Worm (Caenorhabditis elegans) whole organism, L3 larva: ENCODE data around the gene cpg-7.
A peak's percentile ranks its signal among the peaks of the same experiment; 100 is the strongest.

ENCODE experiments used
- R02D3.7 ChIP-seq: fragments of 150-350 bp; optimal IDR thresholded peaks from 2 replicates; lab custom pipeline; 2014; ENCODE audit warnings: missing biosample characterization, missing genetic modification characterization
- ZK546.5 ChIP-seq: sonication (generic microtip); optimal IDR thresholded peaks from 2 replicates; lab custom pipeline; 2017; ENCODE audit warnings: missing biosample characterization, missing genetic modification characterization
- aly-2 ChIP-seq: fragments of 150-350 bp; optimal IDR thresholded peaks from 2 replicates; lab custom pipeline; 2014; ENCODE audit warnings: missing biosample characterization, missing genetic modification characterization
- ama-1 ChIP-seq: fragments of 150-350 bp; optimal IDR thresholded peaks from 2 replicates; lab custom pipeline; 2018
- ceh-16 ChIP-seq: sonication (generic microtip); optimal IDR thresholded peaks from 2 replicates; lab custom pipeline; 2017; ENCODE audit warnings: missing biosample characterization, missing genetic modification characterization
- ceh-28 ChIP-seq: fragments of 150-350 bp; optimal IDR thresholded peaks from 2 replicates; lab custom pipeline; 2014; ENCODE audit warnings: missing biosample characterization, missing genetic modification reagents, missing genetic modification characterization
- ceh-82 ChIP-seq: fragments of 150-350 bp; optimal IDR thresholded peaks from 2 replicates; lab custom pipeline; 2014; ENCODE audit warnings: missing biosample characterization, missing genetic modification characterization
- ceh-9 ChIP-seq: sonication (generic microtip); optimal IDR thresholded peaks from 2 replicates; lab custom pipeline; 2018; ENCODE audit warnings: missing biosample characterization, missing genetic modification characterization
- daf-12 ChIP-seq: fragments of 150-350 bp; optimal IDR thresholded peaks from 2 replicates; lab custom pipeline; 2014; ENCODE audit warnings: missing biosample characterization, missing genetic modification reagents, missing genetic modification characterization
- egl-5 ChIP-seq: fragments of 150-350 bp; optimal IDR thresholded peaks from 2 replicates; lab custom pipeline; 2017; ENCODE audit warnings: missing biosample characterization, missing genetic modification reagents, missing genetic modification characterization, inconsistent platforms
- elt-1 ChIP-seq: fragments of 150-350 bp; optimal IDR thresholded peaks from 2 replicates; lab custom pipeline; 2014; ENCODE audit warnings: missing biosample characterization, missing genetic modification characterization
- elt-2 ChIP-seq: sonication (generic microtip); optimal IDR thresholded peaks from 2 replicates; lab custom pipeline; 2016; ENCODE audit warnings: missing genetic modification reagents, mild to moderate bottlenecking, missing genetic modification characterization, missing compliant biosample characterization
- elt-3 ChIP-seq, 3 experiments: fragments of 150-350 bp in 1 of 3; sonication (generic microtip) in 2 of 3; optimal IDR thresholded peaks; 2 replicates in 2 of 3; 4 replicates in 1 of 3; lab custom pipeline; 2014 to 2017; ENCODE audit warnings: missing biosample characterization in 3 of 3, missing genetic modification characterization in 3 of 3
- eor-1 ChIP-seq, 2 experiments: fragments of 150-350 bp; optimal IDR thresholded peaks; 2 replicates each; lab custom pipeline; 2014 to 2018; ENCODE audit warnings: missing biosample characterization in 2 of 2, missing genetic modification characterization in 2 of 2
- fkh-10 ChIP-seq: sonication (generic microtip); optimal IDR thresholded peaks from 2 replicates; lab custom pipeline; 2017; ENCODE audit warnings: missing biosample characterization, missing genetic modification reagents, missing genetic modification characterization
- fkh-2 ChIP-seq: fragments of 150-350 bp; optimal IDR thresholded peaks from 2 replicates; lab custom pipeline; 2014; ENCODE audit warnings: missing biosample characterization, missing genetic modification reagents, missing genetic modification characterization
- fos-1 ChIP-seq: fragments of 150-350 bp; optimal IDR thresholded peaks from 2 replicates; lab custom pipeline; 2014; ENCODE audit warnings: missing biosample characterization, missing genetic modification characterization
- hmg-11 ChIP-seq: sonication (generic microtip); optimal IDR thresholded peaks from 2 replicates; lab custom pipeline; 2016; ENCODE audit warnings: missing genetic modification characterization, missing compliant biosample characterization
- lin-15B ChIP-seq: fragments of 150-350 bp; optimal IDR thresholded peaks from 2 replicates; lab custom pipeline; 2014; ENCODE audit warnings: missing biosample characterization, missing genetic modification characterization
- lin-39 ChIP-seq: fragments of 150-350 bp; optimal IDR thresholded peaks from 2 replicates; lab custom pipeline; 2018; ENCODE audit warnings: missing biosample characterization, missing genetic modification reagents, missing genetic modification characterization
- lsy-12 ChIP-seq: sonication (generic microtip); optimal IDR thresholded peaks from 2 replicates; lab custom pipeline; 2016; ENCODE audit warnings: mild to moderate bottlenecking, missing genetic modification characterization, missing compliant biosample characterization
- mdl-1 ChIP-seq: fragments of 150-350 bp; optimal IDR thresholded peaks from 2 replicates; lab custom pipeline; 2014; ENCODE audit warnings: missing biosample characterization, missing genetic modification characterization
- mml-1 ChIP-seq: fragments of 150-350 bp; sonication (generic microtip); optimal IDR thresholded peaks from 3 replicates; lab custom pipeline; 2014; ENCODE audit warnings: missing biosample characterization, missing genetic modification characterization
- nfya-1 ChIP-seq: sonication (generic microtip); optimal IDR thresholded peaks from 2 replicates; lab custom pipeline; 2017; ENCODE audit warnings: missing genetic modification characterization, mild to moderate bottlenecking, missing compliant biosample characterization, antibody characterized with exemption, moderate library complexity; ENCODE audit not compliant: insufficient read depth
- nhr-11 ChIP-seq: fragments of 150-350 bp; optimal IDR thresholded peaks from 2 replicates; lab custom pipeline; 2014; ENCODE audit warnings: missing biosample characterization, missing genetic modification characterization
- nhr-12 ChIP-seq: fragments of 150-350 bp; optimal IDR thresholded peaks from 2 replicates; lab custom pipeline; 2014; ENCODE audit warnings: missing biosample characterization, missing genetic modification characterization
- nhr-23 ChIP-seq: fragments of 150-350 bp; optimal IDR thresholded peaks from 2 replicates; lab custom pipeline; 2014; ENCODE audit warnings: missing biosample characterization, missing genetic modification reagents, missing genetic modification characterization
- nhr-237 ChIP-seq: fragments of 150-350 bp; optimal IDR thresholded peaks from 2 replicates; lab custom pipeline; 2014; ENCODE audit warnings: missing biosample characterization, missing genetic modification characterization
- nhr-25 ChIP-seq: sonication (generic microtip); optimal IDR thresholded peaks from 2 replicates; lab custom pipeline; 2017; ENCODE audit warnings: missing biosample characterization, missing genetic modification characterization
- nhr-28 ChIP-seq: fragments of 150-350 bp; optimal IDR thresholded peaks from 2 replicates; lab custom pipeline; 2014; ENCODE audit warnings: missing biosample characterization, missing genetic modification characterization
- nhr-43 ChIP-seq: sonication (generic microtip); optimal IDR thresholded peaks from 2 replicates; lab custom pipeline; 2016; ENCODE audit warnings: mild to moderate bottlenecking, missing genetic modification characterization, missing compliant biosample characterization; ENCODE audit not compliant: poor library complexity, severe bottlenecking
- nhr-67 ChIP-seq: fragments of 150-350 bp; optimal IDR thresholded peaks from 2 replicates; lab custom pipeline; 2014; ENCODE audit warnings: missing biosample characterization, missing genetic modification characterization
- nhr-76 ChIP-seq: fragments of 150-350 bp; sonication (generic microtip); optimal IDR thresholded peaks from 5 replicates; lab custom pipeline; 2014; ENCODE audit warnings: missing biosample characterization, missing genetic modification characterization
- nhr-77 ChIP-seq: fragments of 150-350 bp; optimal IDR thresholded peaks from 2 replicates; lab custom pipeline; 2014; ENCODE audit warnings: missing biosample characterization, missing genetic modification characterization
- pha-4 ChIP-seq: fragments of 150-350 bp; optimal IDR thresholded peaks from 2 replicates; lab custom pipeline; 2014; ENCODE audit warnings: missing biosample characterization, missing genetic modification reagents, missing genetic modification characterization
- pqm-1 ChIP-seq: fragments of 150-350 bp; optimal IDR thresholded peaks from 2 replicates; lab custom pipeline; 2017; ENCODE audit warnings: missing biosample characterization, missing genetic modification characterization, inconsistent platforms
- sea-2 ChIP-seq: fragments of 150-350 bp; sonication (generic microtip); optimal IDR thresholded peaks from 4 replicates; lab custom pipeline; 2014; ENCODE audit warnings: missing biosample characterization, missing genetic modification reagents, missing genetic modification characterization
- skn-1 ChIP-seq: fragments of 150-350 bp; optimal IDR thresholded peaks from 2 replicates; lab custom pipeline; 2014; ENCODE audit warnings: missing biosample characterization, missing genetic modification characterization
- tbx-2 ChIP-seq: sonication (generic microtip); optimal IDR thresholded peaks from 2 replicates; lab custom pipeline; 2016; ENCODE audit warnings: mild to moderate bottlenecking, missing genetic modification characterization, missing compliant biosample characterization
- unc-39 ChIP-seq: sonication (generic microtip); optimal IDR thresholded peaks from 4 replicates; lab custom pipeline; 2017; ENCODE audit warnings: missing biosample characterization, missing genetic modification characterization
- unc-62 ChIP-seq: fragments of 150-350 bp; sonication (generic microtip); optimal IDR thresholded peaks from 4 replicates; lab custom pipeline; 2014; ENCODE audit warnings: missing biosample characterization, missing genetic modification reagents, missing genetic modification characterization
- zag-1 ChIP-seq: fragments of 150-350 bp; optimal IDR thresholded peaks from 2 replicates; lab custom pipeline; 2014; ENCODE audit warnings: missing biosample characterization, missing genetic modification characterization
- ztf-11 ChIP-seq: fragments of 150-350 bp; optimal IDR thresholded peaks from 2 replicates; lab custom pipeline; 2014; ENCODE audit warnings: missing biosample characterization, missing genetic modification characterization

The cpg-7 gene

ce11 chrII:14068607-14069006 lies 40.4 kb downstream of the cpg-7 start, which contains the start of gene xrn-1:
Gene xrn-1 (plus strand): TSS chrII:14068907.
- TF ChIP-seq nhr-28 (tag; lab: Kevin White, UChicago) (no peak), nhr-237 (tag; lab: Kevin White, UChicago) (no peak), nhr-25 (tag; lab: Kevin White, UChicago) (no peak), ZK546.5 (tag; lab: Kevin White, UChicago) (no peak), mml-1 (tag; lab: Kevin White, UChicago) (no peak), ceh-9 (tag; lab: Kevin White, UChicago) (no peak), R02D3.7 (no peak), unc-39 (tag; lab: Kevin White, UChicago) (no peak), pha-4 (tag; lab: Kevin White, UChicago) (no peak), fkh-10 (GFP tag; lab: Kevin White, UChicago) (no peak), sea-2 (no peak), mdl-1 (no peak), nhr-12 (tag; lab: Kevin White, UChicago) (no peak), unc-62 (GFP tag; lab: Kevin White, UChicago) (no peak), nhr-11 (no peak), pqm-1 (tag; lab: Kevin White, UChicago) (no peak), daf-12 (tag; lab: Kevin White, UChicago) (no peak), elt-2 (tag; lab: Kevin White, UChicago) (no peak), nhr-43 (tag; lab: Kevin White, UChicago) (no peak), tbx-2 (tag; lab: Kevin White, UChicago) (no peak)

- TF ChIP-seq nhr-237 (tag; lab: Kevin White, UChicago) (no peak), fkh-2 (tag; lab: Kevin White, UChicago) (no peak), pqm-1 (tag; lab: Kevin White, UChicago) (no peak), skn-1 (tag; lab: Kevin White, UChicago) (no peak), sea-2 (no peak), fos-1 (tag; lab: Kevin White, UChicago) (no peak), nhr-43 (tag; lab: Kevin White, UChicago) (no peak), ztf-11 (no peak), nhr-25 (tag; lab: Kevin White, UChicago) (no peak), lsy-12 (tag; lab: Kevin White, UChicago) (no peak), ceh-16 (tag; lab: Kevin White, UChicago) (no peak), mml-1 (tag; lab: Kevin White, UChicago) (no peak), hmg-11 (tag; lab: Kevin White, UChicago) (no peak), daf-12 (tag; lab: Kevin White, UChicago) (no peak), aly-2 (no peak), elt-1 (tag; lab: Kevin White, UChicago) (no peak), elt-2 (tag; lab: Kevin White, UChicago) (no peak), ceh-28 (tag; lab: Kevin White, UChicago) (no peak), fkh-10 (GFP tag; lab: Kevin White, UChicago) (no peak), nhr-23 (tag; lab: Kevin White, UChicago) (no peak)
These were observed 43.5 kb downstream of the cpg-7 start for ce11 chrII:14065486-14065885.

ce11 chrII:14064051-14064450 lies 45.0 kb downstream of the cpg-7 start:
- no peak for TF ChIP-seq nhr-28 (tag; lab: Kevin White, UChicago)

- TF ChIP-seq aly-2, result no peak
- no peak for TF ChIP-seq elt-3 (tag; optimal IDR thresholded peaks at IDR 0.05; lab: Kevin White, UChicago)
- no peak for TF ChIP-seq nhr-76 (tag; lab: Kevin White, UChicago)
- no peak for TF ChIP-seq ama-1 (lab: Kevin White, UChicago)
- no peak for TF ChIP-seq fkh-10 (GFP tag; lab: Kevin White, UChicago)
- peak; percentile 76 for TF ChIP-seq lsy-12 (tag; lab: Kevin White, UChicago)
- peak; percentile 30 for TF ChIP-seq hmg-11 (tag; lab: Kevin White, UChicago)
- peak; percentile 86 for TF ChIP-seq lin-15B (tag; lab: Kevin White, UChicago)
- no peak for TF ChIP-seq fkh-2 (tag; lab: Kevin White, UChicago)
- no peak for TF ChIP-seq ceh-9 (tag; lab: Kevin White, UChicago)
- no peak for TF ChIP-seq eor-1 (tag; optimal IDR thresholded peaks at IDR 0.05; lab: Kevin White, UChicago)
- TF ChIP-seq lin-39 (tag; lab: Kevin White, UChicago), result peak; percentile 41
- no peak for TF ChIP-seq unc-62 (GFP tag; lab: Kevin White, UChicago)
- TF ChIP-seq daf-12 (tag; lab: Kevin White, UChicago), result no peak
- TF ChIP-seq skn-1 (tag; lab: Kevin White, UChicago), result no peak
- TF ChIP-seq nhr-28 (tag; lab: Kevin White, UChicago), result no peak
- TF ChIP-seq zag-1 (tag; lab: Kevin White, UChicago), result no peak
- TF ChIP-seq nfya-1 (tag; lab: Kevin White, UChicago), result peak; percentile 63
- no peak for TF ChIP-seq ceh-82 (tag; lab: Kevin White, UChicago)
- TF ChIP-seq sea-2, result no peak
- no peak for TF ChIP-seq nhr-237 (tag; lab: Kevin White, UChicago)
- TF ChIP-seq pqm-1 (tag; lab: Kevin White, UChicago), result no peak
- TF ChIP-seq tbx-2 (tag; lab: Kevin White, UChicago), result peak; percentile 2
- TF ChIP-seq ceh-28 (tag; lab: Kevin White, UChicago), result peak; percentile 24
- TF ChIP-seq pha-4 (tag; lab: Kevin White, UChicago), result peak; percentile 67
- TF ChIP-seq nhr-77 (tag; lab: Kevin White, UChicago), result peak; percentile 13
- no peak for TF ChIP-seq elt-1 (tag; lab: Kevin White, UChicago)
- no peak for TF ChIP-seq mdl-1
- no peak for TF ChIP-seq ztf-11
- peak; percentile 47 for TF ChIP-seq elt-2 (tag; lab: Kevin White, UChicago)
- TF ChIP-seq egl-5 (tag; lab: Kevin White, UChicago), result no peak
- TF ChIP-seq nhr-67, result no peak
- peak; percentile 15 for TF ChIP-seq nhr-11
- TF ChIP-seq nhr-23 (tag; lab: Kevin White, UChicago), result peak; percentile 54
These were observed 46.0 kb downstream of the cpg-7 start, which contains the start of gene lem-2 for ce11 chrII:14063044-14063500. Gene lem-2 (plus strand): TSS chrII:14063450.
